Worm (Caenorhabditis elegans): ENCODE data around the gene ooc-3.

The ooc-3 gene

ce11 chrII:11467541-11467940 lies 27.6 kb downstream of the ooc-3 start, which contains the start of gene klp-17:
Gene klp-17 (minus strand): TSS chrII:11467641.
- TF ChIP-seq sox-4 (tag; optimal IDR thresholded peaks at IDR 0.05) (no peak), ceh-6 (GFP tag; optimal IDR thresholded peaks at IDR 0.05) (no peak), zip-5 (tag; optimal IDR thresholded peaks at IDR 0.05) (no peak), ztf-16 (tag; optimal IDR thresholded peaks at IDR 0.05) (no peak), ahr-1 (tag; optimal IDR thresholded peaks at IDR 0.05) (no peak)

ce11 chrII:11464427-11464944 lies 30.6 kb downstream of the ooc-3 start, which contains the start of the genes aars-1 and rga-1:
Gene aars-1 (minus strand): TSS chrII:11464497.
Gene rga-1 (plus strand): TSS chrII:11464894.
- peak; percentile 43 for TF ChIP-seq ref-2 (tag; optimal IDR thresholded peaks at IDR 0.05)
- TF ChIP-seq unc-55 (GFP tag; optimal IDR thresholded peaks at IDR 0.05): peak; percentile 55
- peak; percentile 51 for TF ChIP-seq hlh-30 (tag; optimal IDR thresholded peaks at IDR 0.05; ENCODE audit: insufficient read depth)
- no peak for TF ChIP-seq C38D4.7 (GFP tag; optimal IDR thresholded peaks at IDR 0.05)
- peak; percentile 61 for TF ChIP-seq tbx-2 (tag; optimal IDR thresholded peaks at IDR 0.05)
- TF ChIP-seq nfya-1 (tag; optimal IDR thresholded peaks at IDR 0.05): peak; percentile 67

ce11 chrII:11463899-11464298 lies 31.2 kb downstream of the ooc-3 start:
- TF ChIP-seq dve-1 (tag; optimal IDR thresholded peaks at IDR 0.05) (no peak), elt-2 (tag; optimal IDR thresholded peaks at IDR 0.05) (peak; percentile 8), hlh-8 (tag; optimal IDR thresholded peaks at IDR 0.05) (no peak), ceh-31 (tag; optimal IDR thresholded peaks at IDR 0.05) (peak; percentile 9), ceh-22 (tag; optimal IDR thresholded peaks at IDR 0.05) (no peak), ceh-6 (GFP tag; optimal IDR thresholded peaks at IDR 0.05) (no peak)

ce11 chrII:11459883-11460282 lies 35.2 kb downstream of the ooc-3 start:
- TF ChIP-seq npax-4 (tag; optimal IDR thresholded peaks at IDR 0.05) (no peak), elt-2 (tag; optimal IDR thresholded peaks at IDR 0.05) (no peak), pha-4 (tag; optimal IDR thresholded peaks at IDR 0.05) (no peak), C08G9.2 (tag; optimal IDR thresholded peaks at IDR 0.05) (no peak), K02D7.2 (tag; optimal IDR thresholded peaks at IDR 0.05) (no peak), nfya-1 (tag; optimal IDR thresholded peaks at IDR 0.05) (no peak), C38D4.7 (GFP tag; optimal IDR thresholded peaks at IDR 0.05) (no peak), ets-4 (tag; optimal IDR thresholded peaks at IDR 0.05) (no peak), che-1 (tag; optimal IDR thresholded peaks at IDR 0.05) (no peak), F13H6.1 (tag; optimal IDR thresholded peaks at IDR 0.05) (no peak), fkh-6 (tag; optimal IDR thresholded peaks at IDR 0.05) (no peak)

- TF ChIP-seq T23F11.4 (GFP tag; optimal IDR thresholded peaks at IDR 0.05) (no peak), ztf-16 (tag; optimal IDR thresholded peaks at IDR 0.05) (no peak), ceh-48 (tag; optimal IDR thresholded peaks at IDR 0.05) (no peak), unc-86 (tag; optimal IDR thresholded peaks at IDR 0.05) (no peak), K02D7.2 (tag; optimal IDR thresholded peaks at IDR 0.05) (no peak), ref-2 (tag; optimal IDR thresholded peaks at IDR 0.05) (no peak), ceh-45 (GFP tag; IDR thresholded peaks at IDR 0.05) (no peak), pha-4 (tag; optimal IDR thresholded peaks at IDR 0.05) (no peak), mec-3 (tag; optimal IDR thresholded peaks at IDR 0.05; ENCODE audit: borderline replicate concordance) (no peak), elt-4 (tag; optimal IDR thresholded peaks at IDR 0.05) (no peak), hlh-8 (tag; optimal IDR thresholded peaks at IDR 0.05) (no peak), ttx-3 (tag; optimal IDR thresholded peaks at IDR 0.05) (no peak), fax-1 (tag; optimal IDR thresholded peaks at IDR 0.05) (no peak), ceh-24 (tag; optimal IDR thresholded peaks at IDR 0.05) (no peak), ceh-14 (tag; optimal IDR thresholded peaks at IDR 0.05) (no peak), ceh-2 (tag; optimal IDR thresholded peaks at IDR 0.05) (no peak), zip-5 (tag; optimal IDR thresholded peaks at IDR 0.05) (no peak), ceh-30 (tag; optimal IDR thresholded peaks at IDR 0.05) (no peak), pha-2 (tag; optimal IDR thresholded peaks at IDR 0.05) (no peak)
Observed at ce11 chrII:11455715-11456114, 39.4 kb downstream of the ooc-3 start.
